Worm (Caenorhabditis elegans): ENCODE data around the gene nduv-3.

- TF ChIP-seq tab-1 (GFP tag; IDR thresholded peaks at IDR 0.05) (no peak), ztf-23 (GFP tag; IDR thresholded peaks at IDR 0.05) (no peak), cog-1 (tag; optimal IDR thresholded peaks at IDR 0.05) (no peak), klf-2 (GFP tag; conservative IDR thresholded peaks at IDR 0.05) (no peak), ztf-29 (GFP tag; IDR thresholded peaks at IDR 0.05) (no peak), flt-1 (GFP tag; IDR thresholded peaks at IDR 0.05) (no peak), ref-1 (GFP tag; conservative IDR thresholded peaks at IDR 0.05) (no peak), T22C8.4 (GFP tag; IDR thresholded peaks at IDR 0.05) (peak; percentile 9; the same call in 1 of the 2 replicates)
Observed at ce11 chrIV:2599634-2600033, 41.5 kb upstream of the nduv-3 start.

Measured in whole organism, midembryonic.